Worm (Caenorhabditis elegans) whole organism, L1 larva: ENCODE results near the gene D1044.6.

Experiments used
- blmp-1 ChIP-seq: fragments of 150-350 bp; optimal IDR thresholded peaks from 2 replicates; lab custom pipeline; 2014; ENCODE audit warnings: missing biosample characterization, missing genetic modification characterization
- elt-3 ChIP-seq, 6 experiments: fragments of 150-350 bp in 1 of 6; sonication (generic microtip); optimal IDR thresholded peaks; 2 replicates each; lab custom pipeline; 2017 to 2018; ENCODE audit warnings: missing biosample characterization in 6 of 6, missing genetic modification characterization in 6 of 6, inconsistent platforms in 1 of 6
- fos-1 ChIP-seq: fragments of 150-350 bp; optimal IDR thresholded peaks from 2 replicates; lab custom pipeline; 2014; ENCODE audit warnings: missing biosample characterization, missing genetic modification characterization
- nhr-19 ChIP-seq: fragments of 200-800 bp; sonication (Bioruptor generic); conservative IDR thresholded peaks from 2 replicates; pipeline ENCODE4 v1.3.6; 2022; ENCODE audit warnings: missing genetic modification characterization, missing compliant biosample characterization
- nhr-20 ChIP-seq: sonication (generic microtip); optimal IDR thresholded peaks from 2 replicates; lab custom pipeline; 2016; ENCODE audit warnings: mild to moderate bottlenecking, missing genetic modification characterization, missing compliant biosample characterization
- nhr-237 ChIP-seq: fragments of 150-350 bp; optimal IDR thresholded peaks from 2 replicates; lab custom pipeline; 2014; ENCODE audit warnings: missing biosample characterization, missing genetic modification characterization
- nhr-28 ChIP-seq: fragments of 150-350 bp; optimal IDR thresholded peaks from 2 replicates; lab custom pipeline; 2014; ENCODE audit warnings: missing biosample characterization, missing genetic modification characterization
- nhr-71 ChIP-seq: sonication (generic microtip); optimal IDR thresholded peaks from 2 replicates; lab custom pipeline; 2016; ENCODE audit warnings: mild to moderate bottlenecking, missing genetic modification characterization, moderate library complexity, missing compliant biosample characterization
- nhr-77 ChIP-seq: fragments of 150-350 bp; optimal IDR thresholded peaks from 2 replicates; lab custom pipeline; 2014; ENCODE audit warnings: missing biosample characterization, missing genetic modification characterization
- nhr-90 ChIP-seq: sonication (generic microtip); optimal IDR thresholded peaks from 2 replicates; lab custom pipeline; 2016; ENCODE audit warnings: mild to moderate bottlenecking, missing genetic modification characterization, missing compliant biosample characterization; ENCODE audit not compliant: poor library complexity

DNA sequence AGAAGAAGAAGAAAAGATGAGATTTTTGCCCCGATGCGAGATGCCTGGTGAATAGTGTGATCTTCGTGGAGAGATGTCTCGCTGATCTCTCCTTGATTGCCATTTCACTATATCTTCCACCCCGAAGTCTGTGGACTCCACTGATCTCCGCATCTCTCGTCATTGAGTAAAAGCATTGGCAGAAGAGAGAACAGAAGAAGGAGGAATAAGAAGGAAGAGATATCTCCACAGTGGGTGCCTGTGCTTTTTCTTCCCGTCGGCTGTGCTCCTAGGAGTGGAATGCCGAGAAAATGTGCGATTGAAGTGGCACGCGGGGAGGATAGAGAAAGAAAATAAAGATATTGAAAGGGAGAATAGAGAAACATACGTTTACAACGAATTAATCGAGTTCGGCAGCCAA, 20.7 kb upstream of the D1044.6 start:
- TF ChIP-seq blmp-1 (tag; lab: Kevin White, UChicago) (peak; percentile 20), fos-1 (tag; lab: Kevin White, UChicago) (no peak), nhr-237 (tag; lab: Kevin White, UChicago) (no peak), nhr-90 (tag; lab: Kevin White, UChicago) (no peak), nhr-19 (peak; percentile 39), nhr-71 (tag; lab: Kevin White, UChicago) (peak; percentile 69), elt-3 (tag; optimal IDR thresholded peaks at IDR 0.05; lab: Kevin White, UChicago) (no peak), nhr-77 (tag; lab: Kevin White, UChicago) (peak; percentile 51), nhr-28 (tag; lab: Kevin White, UChicago) (no peak), nhr-20 (peak; percentile 24)
